Worm (Caenorhabditis elegans) whole organism, mixed stage, embryonic: ENCODE data around the gene R102.6.

Experiments
- elt-1 ChIP-seq: sonication (generic microtip); optimal IDR thresholded peaks from 2 replicates; lab custom pipeline; 2017; ENCODE audit warnings: missing genetic modification characterization, mild to moderate bottlenecking, missing compliant biosample characterization, antibody characterized with exemption, moderate library complexity, borderline replicate concordance; ENCODE audit not compliant: insufficient read depth
- lin-13 ChIP-seq: fragments of 150-350 bp; optimal IDR thresholded peaks from 2 replicates; lab custom pipeline; 2014; ENCODE audit warnings: missing biosample characterization, missing genetic modification characterization
- lsy-2 ChIP-seq: fragments of 150-350 bp; optimal IDR thresholded peaks from 2 replicates; lab custom pipeline; 2014; ENCODE audit warnings: missing biosample characterization, missing genetic modification characterization
- mep-1 ChIP-seq: fragments of 150-350 bp; optimal IDR thresholded peaks from 2 replicates; lab custom pipeline; 2017; ENCODE audit warnings: missing biosample characterization, missing genetic modification reagents, missing genetic modification characterization, inconsistent platforms
- unc-39 ChIP-seq: fragments of 150-350 bp; optimal IDR thresholded peaks from 2 replicates; lab custom pipeline; 2014; ENCODE audit warnings: missing biosample characterization, missing genetic modification characterization
- ztf-11 ChIP-seq: fragments of 150-350 bp; optimal IDR thresholded peaks from 2 replicates; lab custom pipeline; 2014; ENCODE audit warnings: missing biosample characterization, missing genetic modification characterization

ce11 chrIV:10744475-10744874, 38.5 kb upstream of the R102.6 start, which contains the start of gene T25B9.3:
- TF ChIP-seq unc-39 (tag; lab: Kevin White, UChicago) (no peak), lsy-2 (no peak), ztf-11 (tag; lab: Kevin White, UChicago) (no peak), mep-1 (tag; lab: Kevin White, UChicago) (no peak), elt-1 (tag; lab: Kevin White, UChicago) (no peak), lin-13 (no peak)
